Worm (Caenorhabditis elegans) whole organism, late embryonic: ENCODE measurements around the gene Y51A2D.8.

Experiments
- ama-1 ChIP-seq: fragments of 150-350 bp; optimal IDR thresholded peaks from 2 replicates; lab custom pipeline; 2014
- ceh-14 ChIP-seq: sonication (generic microtip); optimal IDR thresholded peaks from 2 replicates; lab custom pipeline; 2016; ENCODE audit warnings: missing genotype, missing genetic modification characterization, missing compliant biosample characterization
- fkh-6 ChIP-seq: sonication (generic microtip); optimal IDR thresholded peaks from 2 replicates; lab custom pipeline; 2016; ENCODE audit warnings: missing genetic modification characterization, missing compliant biosample characterization
- lin-11 ChIP-seq: fragments of 200-800 bp; sonication (Bioruptor generic); optimal IDR thresholded peaks from 2 replicates; lab custom pipeline; 2018; ENCODE audit warnings: mild to moderate bottlenecking, missing genetic modification characterization, missing compliant biosample characterization
- pat-9 ChIP-seq: fragments of 200-800 bp; sonication (Bioruptor generic); optimal IDR thresholded peaks from 2 replicates; lab custom pipeline; 2018; ENCODE audit warnings: mild to moderate bottlenecking, missing genetic modification characterization, moderate library complexity, missing compliant biosample characterization
- pqm-1 ChIP-seq: sonication (generic microtip); optimal IDR thresholded peaks from 2 replicates; lab custom pipeline; 2016; ENCODE audit warnings: missing genetic modification characterization, missing compliant biosample characterization

DNA sequence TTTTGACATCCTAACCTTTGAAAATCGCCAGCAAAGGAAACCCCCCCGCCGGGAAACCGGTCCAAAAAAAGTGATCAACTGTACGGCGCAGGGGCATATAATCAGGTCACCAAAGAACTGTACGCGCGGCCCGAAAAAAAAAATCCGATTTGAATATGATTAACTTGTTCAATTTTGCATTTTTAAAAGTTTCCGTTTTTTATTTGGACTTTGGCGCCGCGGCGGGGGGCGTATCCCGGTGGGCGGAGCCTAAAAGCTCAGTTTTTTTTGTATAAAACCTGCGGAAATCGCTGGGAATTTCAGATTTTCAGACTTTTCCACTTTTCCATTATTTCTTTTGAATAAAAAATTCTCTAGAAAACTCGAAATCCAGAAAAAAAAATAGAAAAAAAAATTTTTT, 29.2 kb downstream of the Y51A2D.8 start, which contains the start of gene hmit-1.2:
- TF ChIP-seq ama-1 (lab: Kevin White, UChicago) (no peak), lin-11 (tag; lab: Kevin White, UChicago) (no peak), ceh-14 (tag; lab: Kevin White, UChicago) (no peak), pqm-1 (no peak), fkh-6 (tag; lab: Kevin White, UChicago) (no peak), pat-9 (no peak)
